Fruit fly (Drosophila melanogaster) whole organism, adult: ENCODE results near the gene CG3534.

Source experiments
- CG14711 ChIP-seq: fragments of 200-800 bp; sonication (Bioruptor generic); optimal IDR thresholded peaks from 2 replicates; lab custom pipeline; 2018; ENCODE audit warnings: missing biosample characterization, mild to moderate bottlenecking, missing genetic modification characterization, moderate library complexity
- CG5204 ChIP-seq: fragments of 200-800 bp; sonication (Bioruptor generic); optimal IDR thresholded peaks from 2 replicates; lab custom pipeline; 2016; ENCODE audit warnings: missing biosample characterization, missing genetic modification characterization
- CG7101 ChIP-seq: fragments of 200-800 bp; sonication (Bioruptor generic); optimal IDR thresholded peaks from 2 replicates; lab custom pipeline; 2018; ENCODE audit warnings: missing biosample characterization, mild to moderate bottlenecking, missing genetic modification characterization, moderate library complexity
- Clk ChIP-seq: fragments of 200-800 bp; sonication (Bioruptor generic); optimal IDR thresholded peaks from 2 replicates; lab custom pipeline; 2017; ENCODE audit warnings: missing biosample characterization, missing genetic modification characterization
- Crg-1 ChIP-seq: fragments of 200-800 bp; sonication (Bioruptor generic); optimal IDR thresholded peaks from 2 replicates; lab custom pipeline; 2016; ENCODE audit warnings: missing biosample characterization, missing genetic modification characterization
- cic ChIP-seq: fragments of 200-800 bp; sonication (Bioruptor generic); optimal IDR thresholded peaks from 2 replicates; lab custom pipeline; 2017; ENCODE audit warnings: missing biosample characterization, mild to moderate bottlenecking, missing genetic modification characterization, moderate library complexity
- cnc ChIP-seq, 2 experiments: fragments of >200 bp; optimal IDR thresholded peaks; 2 replicates each; lab custom pipeline; 2017
- ovo ChIP-seq: fragments of 200-800 bp; sonication (Bioruptor generic); optimal IDR thresholded peaks from 2 replicates; lab custom pipeline; 2016; ENCODE audit warnings: missing biosample characterization, missing genetic modification characterization

dm6 chr3R:16957759-16958536, 38.3 kb upstream of the CG3534 start:
- TF ChIP-seq Clk (GFP tag; lab: Kevin White, UChicago) (no peak), CG7101 (tag; lab: Kevin White, UChicago) (no peak), CG14711 (tag; lab: Kevin White, UChicago) (no peak), cnc (optimal IDR thresholded peaks at IDR 0.05; lab: Kevin White, UChicago) (no peak), cic (GFP tag; lab: Kevin White, UChicago) (no peak), Crg-1 (GFP tag; lab: Kevin White, UChicago) (no peak), CG5204 (GFP tag; lab: Kevin White, UChicago) (no peak), ovo (GFP tag; lab: Kevin White, UChicago) (no peak)
